Worm (Caenorhabditis elegans): Measurements from ENCODE around the gene pfas-1.

DNA sequence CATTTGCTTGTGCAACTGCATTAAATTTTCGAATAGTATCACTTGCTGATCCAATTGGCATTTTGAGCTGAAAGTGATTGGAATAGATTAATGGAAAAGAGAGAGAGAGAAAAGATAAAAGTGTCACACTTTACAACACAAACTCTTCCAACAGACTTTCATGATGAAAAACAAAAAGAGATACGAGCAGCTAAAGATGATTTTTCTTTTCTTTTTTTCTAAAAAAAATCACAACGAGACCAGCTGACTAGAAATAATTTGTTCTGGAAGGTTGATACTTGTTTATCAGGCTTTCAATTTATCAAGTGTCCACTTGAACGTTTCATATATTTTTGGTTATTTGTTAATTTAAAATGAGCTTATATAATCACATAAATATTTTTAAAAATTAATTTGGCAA, 44.0 kb upstream of the pfas-1 start:
- no peak for TF ChIP-seq ceh-82 (tag; optimal IDR thresholded peaks at IDR 0.05)
- TF ChIP-seq ama-1 (optimal IDR thresholded peaks at IDR 0.05) = no peak
- TF ChIP-seq nhr-76 (tag; optimal IDR thresholded peaks at IDR 0.05) = no peak
- TF ChIP-seq pqm-1 (tag; optimal IDR thresholded peaks at IDR 0.05) = no peak
- TF ChIP-seq skn-1 (tag; optimal IDR thresholded peaks at IDR 0.05) = no peak
- no peak for TF ChIP-seq nhr-11 (tag; optimal IDR thresholded peaks at IDR 0.05)
- no peak for TF ChIP-seq ceh-9 (tag; optimal IDR thresholded peaks at IDR 0.05)
- TF ChIP-seq unc-62 (GFP tag; optimal IDR thresholded peaks at IDR 0.05) = no peak
- no peak for TF ChIP-seq snpc-4 (tag; optimal IDR thresholded peaks at IDR 0.05)
- no peak for TF ChIP-seq jun-1 (tag; optimal IDR thresholded peaks at IDR 0.05)
- TF ChIP-seq fos-1 (tag; optimal IDR thresholded peaks at IDR 0.05) = no peak
- TF ChIP-seq nhr-43 (tag; optimal IDR thresholded peaks at IDR 0.05; ENCODE audit: poor library complexity, severe bottlenecking) = no peak
- no peak for TF ChIP-seq elt-3 (tag; optimal IDR thresholded peaks at IDR 0.05)
- no peak for TF ChIP-seq ceh-16 (tag; optimal IDR thresholded peaks at IDR 0.05)
